Fruit fly (Drosophila melanogaster): ENCODE data around the gene CG31221.

Gene CG31221

DNA sequence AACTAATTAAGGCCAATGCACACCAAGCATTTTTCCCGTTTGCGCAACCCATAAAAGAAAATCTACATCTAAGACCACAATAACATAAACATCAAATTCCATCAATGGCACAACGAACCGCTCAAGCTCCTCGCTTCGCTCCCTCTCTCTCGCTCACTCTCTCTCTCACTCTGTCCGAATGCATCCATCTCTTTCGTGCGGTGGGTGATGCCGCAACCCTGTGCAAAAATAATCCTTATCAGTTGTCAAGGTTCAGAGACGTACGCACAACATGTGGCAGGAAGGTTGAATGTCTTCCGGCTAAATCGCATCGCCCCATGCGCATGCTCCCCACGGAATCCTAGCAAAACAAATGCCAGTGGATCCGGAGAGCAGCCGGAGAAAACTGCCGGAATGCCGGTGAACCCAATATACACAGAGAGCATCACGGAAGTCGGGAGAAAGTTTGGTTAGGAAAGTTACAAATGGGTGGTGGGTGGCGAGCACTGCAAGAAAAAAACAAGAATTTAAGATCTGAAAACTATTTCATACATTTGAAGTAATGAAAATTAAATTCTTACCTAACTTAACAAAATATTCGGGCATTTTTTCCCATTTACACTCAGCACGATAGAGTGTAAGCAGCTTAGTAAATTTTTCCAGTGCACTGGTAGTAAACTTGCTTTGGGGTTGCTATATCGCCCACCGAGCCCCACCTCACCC lies 86.3 kb downstream of the CG31221 start (continued):
- TF ChIP-seq lab (GFP tag; optimal IDR thresholded peaks at IDR 0.05) (peak; percentile 99), D19B (GFP tag; optimal IDR thresholded peaks at IDR 0.05) (peak; percentile 86), Xrp1 (GFP tag; IDR thresholded peaks at IDR 0.05) (peak; percentile 92), CG15011 (GFP tag; optimal IDR thresholded peaks at IDR 0.05) (peak; percentile 85), pita (GFP tag; optimal IDR thresholded peaks at IDR 0.05) (no peak), pfk (GFP tag; optimal IDR thresholded peaks at IDR 0.05) (no peak), CG6654 (GFP tag; optimal IDR thresholded peaks at IDR 0.05) (peak; percentile 80), zfh2 (GFP tag; optimal IDR thresholded peaks at IDR 0.05) (peak; percentile 89), Jarid2 (GFP tag; optimal IDR thresholded peaks at IDR 0.05) (peak; percentile 75), p53 (GFP tag; optimal IDR thresholded peaks at IDR 0.05) (peak; percentile 14), ab (GFP tag; optimal IDR thresholded peaks at IDR 0.05) (peak; percentile 76), jing (GFP tag; optimal IDR thresholded peaks at IDR 0.05) (peak; percentile 84), MESR4 (GFP tag; optimal IDR thresholded peaks at IDR 0.05) (peak; percentile 33), bbx (GFP tag; IDR thresholded peaks at IDR 0.05; ENCODE audit: partially characterized antibody) (0 out of 2 replicates have a peak, but pooled peaks have one; percentile 20), CG8281 (tag; optimal IDR thresholded peaks at IDR 0.05) (peak; percentile 75), CG2889 (GFP tag; IDR thresholded peaks at IDR 0.05) (peak; percentile 90), Usf (GFP tag; optimal IDR thresholded peaks at IDR 0.05) (peak; percentile 78), CG30403 (GFP tag; optimal IDR thresholded peaks at IDR 0.05) (peak; percentile 95), zen2 (GFP tag; IDR thresholded peaks at IDR 0.05; ENCODE audit: partially characterized antibody) (no peak), CG18599 (GFP tag; optimal IDR thresholded peaks at IDR 0.05) (peak; percentile 99), mirr (GFP tag; optimal IDR thresholded peaks at IDR 0.05) (peak; percentile 84), CG32767 (GFP tag; IDR thresholded peaks at IDR 0.05) (peak; percentile 92), CG13296 (GFP tag; optimal IDR thresholded peaks at IDR 0.05) (peak; percentile 95), CG6689 (GFP tag; IDR thresholded peaks at IDR 0.05) (peak; percentile 94), twi (tag; optimal IDR thresholded peaks at IDR 0.05) (peak; percentile 73), fd64A (GFP tag; optimal IDR thresholded peaks at IDR 0.05) (peak; percentile 60), grn (GFP tag; optimal IDR thresholded peaks at IDR 0.05) (peak; percentile 61), Ets65A (GFP tag) (peak; percentile 97), CG17912 (GFP tag; optimal IDR thresholded peaks at IDR 0.05) (no peak), sens (GFP tag) (peak; percentile 97), ssp (GFP tag; IDR thresholded peaks at IDR 0.05) (peak; percentile 85), Nf-YA (GFP tag; IDR thresholded peaks at IDR 0.05) (peak; percentile 89), ftz-f1 (GFP tag; optimal IDR thresholded peaks at IDR 0.05) (no peak), D (optimal IDR thresholded peaks at IDR 0.05) (no peak), D (GFP tag; optimal IDR thresholded peaks at IDR 0.05) (peak; percentile 88), tap (tag; optimal IDR thresholded peaks at IDR 0.05) (peak; percentile 87), CG1832 (GFP tag; optimal IDR thresholded peaks at IDR 0.05) (peak; percentile 60), CG1233 (GFP tag; optimal IDR thresholded peaks at IDR 0.05) (peak; percentile 90), wek (GFP tag; optimal IDR thresholded peaks at IDR 0.05) (peak; percentile 70), CG12236 (GFP tag; optimal IDR thresholded peaks at IDR 0.05) (peak; percentile 55), CG12219 (GFP tag; optimal IDR thresholded peaks at IDR 0.05) (peak; percentile 93), CG17385 (GFP tag; optimal IDR thresholded peaks at IDR 0.05) (peak; percentile 92), Blimp-1 (GFP tag; optimal IDR thresholded peaks at IDR 0.05) (peak; percentile 88), Eip74EF (GFP tag; optimal IDR thresholded peaks at IDR 0.05) (peak in 1 of 2 experiments; percentile 81), CG14667 (GFP tag; IDR thresholded peaks at IDR 0.05) (peak; percentile 88), CG2116 (GFP tag; optimal IDR thresholded peaks at IDR 0.05) (peak; percentile 48), CG10979 (tag; optimal IDR thresholded peaks at IDR 0.05) (peak; percentile 88), her (GFP tag; optimal IDR thresholded peaks at IDR 0.05) (peak; percentile 85), MBD-R2 (GFP tag; IDR thresholded peaks at IDR 0.05) (peak; percentile 93)

All from whole organism, embryonic.